Fruit fly (Drosophila melanogaster): ENCODE results near the gene CG33552.

DNA sequence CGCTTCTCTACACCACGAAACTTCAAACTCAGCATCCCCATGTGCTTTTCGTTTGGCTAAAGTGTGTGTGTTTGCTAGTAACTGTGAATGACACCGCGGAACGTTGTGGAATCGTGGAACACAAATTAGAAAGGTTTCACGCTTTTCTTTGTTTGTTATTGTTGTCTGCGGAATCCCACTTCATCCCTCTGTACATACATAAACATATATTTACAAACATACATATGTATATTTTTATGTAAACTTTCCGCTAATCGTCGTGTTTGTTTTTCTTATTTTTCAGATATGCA is 8.3 kb downstream of the CG33552 start:
- TF ChIP-seq pan (optimal IDR thresholded peaks at IDR 0.05): no peak
- TF ChIP-seq psq (optimal IDR thresholded peaks at IDR 0.05): no peak
